Worm (Caenorhabditis elegans) whole organism, mixed stage, embryonic: ENCODE measurements around the gene F54H5.3.

Experiments
- M03D4.4 ChIP-seq: sonication (generic microtip); optimal IDR thresholded peaks from 2 replicates; lab custom pipeline; 2017; ENCODE audit warnings: mild to moderate bottlenecking, missing genetic modification characterization, missing compliant biosample characterization
- bed-3 ChIP-seq: fragments of 200-800 bp; sonication (Bioruptor generic); optimal IDR thresholded peaks from 3 replicates; lab custom pipeline; 2018; ENCODE audit warnings: mild to moderate bottlenecking, missing genetic modification characterization, moderate library complexity, missing compliant biosample characterization
- blmp-1 ChIP-seq: fragments of 150-350 bp; optimal IDR thresholded peaks from 2 replicates; lab custom pipeline; 2014; ENCODE audit warnings: missing biosample characterization, missing genetic modification characterization
- ceh-39 ChIP-seq: fragments of 150-350 bp; optimal IDR thresholded peaks from 2 replicates; lab custom pipeline; 2014; ENCODE audit warnings: missing biosample characterization, missing genetic modification characterization
- ceh-43 ChIP-seq: fragments of 200-800 bp; sonication (Bioruptor generic); optimal IDR thresholded peaks from 2 replicates; lab custom pipeline; 2018; ENCODE audit warnings: mild to moderate bottlenecking, missing genetic modification characterization, moderate library complexity, missing compliant biosample characterization
- ceh-83 ChIP-seq: fragments of 200-800 bp; sonication (Bioruptor generic); optimal IDR thresholded peaks from 2 replicates; lab custom pipeline; 2018; ENCODE audit warnings: mild to moderate bottlenecking, missing genetic modification characterization, missing compliant biosample characterization
- ces-1 ChIP-seq: fragments of 150-350 bp; optimal IDR thresholded peaks from 2 replicates; lab custom pipeline; 2014; ENCODE audit warnings: missing biosample characterization, missing genetic modification reagents, missing genetic modification characterization
- cnd-1 ChIP-seq: fragments of 200-800 bp; sonication (Bioruptor generic); optimal IDR thresholded peaks from 2 replicates; lab custom pipeline; 2018; ENCODE audit warnings: mild to moderate bottlenecking, missing genetic modification characterization, missing compliant biosample characterization
- drap-1 ChIP-seq: fragments of 200-800 bp; sonication (Bioruptor generic); optimal IDR thresholded peaks from 3 replicates; lab custom pipeline; 2018; ENCODE audit warnings: mild to moderate bottlenecking, missing genetic modification characterization, missing compliant biosample characterization
- elt-1 ChIP-seq: sonication (generic microtip); optimal IDR thresholded peaks from 2 replicates; lab custom pipeline; 2017; ENCODE audit warnings: missing genetic modification characterization, mild to moderate bottlenecking, missing compliant biosample characterization, antibody characterized with exemption, moderate library complexity, borderline replicate concordance; ENCODE audit not compliant: insufficient read depth
- elt-3 ChIP-seq: fragments of 150-350 bp; optimal IDR thresholded peaks from 2 replicates; lab custom pipeline; 2014; ENCODE audit warnings: missing biosample characterization, missing genetic modification characterization
- flh-1 ChIP-seq: fragments of 200-800 bp; sonication (Bioruptor generic); optimal IDR thresholded peaks from 2 replicates; lab custom pipeline; 2018; ENCODE audit warnings: mild to moderate bottlenecking, missing genetic modification characterization, moderate library complexity, missing compliant biosample characterization
- ham-2 ChIP-seq: fragments of 200-800 bp; sonication (Bioruptor generic); optimal IDR thresholded peaks from 2 replicates; lab custom pipeline; 2018; ENCODE audit warnings: mild to moderate bottlenecking, missing genetic modification characterization, missing compliant biosample characterization
- hlh-1 ChIP-seq: fragments of 150-350 bp; optimal IDR thresholded peaks from 2 replicates; lab custom pipeline; 2014; ENCODE audit warnings: missing biosample characterization, missing genetic modification reagents, missing genetic modification characterization
- lin-13 ChIP-seq: fragments of 150-350 bp; optimal IDR thresholded peaks from 2 replicates; lab custom pipeline; 2014; ENCODE audit warnings: missing biosample characterization, missing genetic modification characterization
- lin-32 ChIP-seq: fragments of 200-800 bp; sonication (Bioruptor generic); optimal IDR thresholded peaks from 2 replicates; lab custom pipeline; 2018; ENCODE audit warnings: mild to moderate bottlenecking, missing genetic modification characterization, missing compliant biosample characterization
- lsy-2 ChIP-seq: fragments of 150-350 bp; optimal IDR thresholded peaks from 2 replicates; lab custom pipeline; 2014; ENCODE audit warnings: missing biosample characterization, missing genetic modification characterization
- mab-5 ChIP-seq: fragments of 150-350 bp; optimal IDR thresholded peaks from 2 replicates; lab custom pipeline; 2014; ENCODE audit warnings: missing biosample characterization, missing genetic modification characterization
- mep-1 ChIP-seq: fragments of 150-350 bp; optimal IDR thresholded peaks from 2 replicates; lab custom pipeline; 2017; ENCODE audit warnings: missing biosample characterization, missing genetic modification reagents, missing genetic modification characterization, inconsistent platforms
- mls-2 ChIP-seq: sonication (generic microtip); optimal IDR thresholded peaks from 2 replicates; lab custom pipeline; 2016; ENCODE audit warnings: mild to moderate bottlenecking, missing genetic modification characterization, moderate library complexity, missing compliant biosample characterization
- nhr-12 ChIP-seq: fragments of 150-350 bp; optimal IDR thresholded peaks from 2 replicates; lab custom pipeline; 2014; ENCODE audit warnings: missing biosample characterization, missing genetic modification characterization
- nhr-2 ChIP-seq: fragments of 150-350 bp; optimal IDR thresholded peaks from 2 replicates; lab custom pipeline; 2014; ENCODE audit warnings: missing biosample characterization, missing genetic modification characterization
- nhr-237 ChIP-seq: fragments of 150-350 bp; optimal IDR thresholded peaks from 2 replicates; lab custom pipeline; 2014; ENCODE audit warnings: missing biosample characterization, missing genetic modification characterization
- nhr-28 ChIP-seq: fragments of 150-350 bp; optimal IDR thresholded peaks from 2 replicates; lab custom pipeline; 2014; ENCODE audit warnings: missing biosample characterization, missing genetic modification characterization
- nhr-76 ChIP-seq: sonication (generic microtip); optimal IDR thresholded peaks from 2 replicates; lab custom pipeline; 2017; ENCODE audit warnings: missing biosample characterization, missing genetic modification characterization
- pha-4 ChIP-seq: fragments of 150-350 bp; optimal IDR thresholded peaks from 2 replicates; lab custom pipeline; 2018; ENCODE audit warnings: missing biosample characterization, missing genetic modification reagents, missing genetic modification characterization
- sem-2 ChIP-seq: fragments of 200-800 bp; sonication (Bioruptor generic); optimal IDR thresholded peaks from 2 replicates; lab custom pipeline; 2018; ENCODE audit warnings: mild to moderate bottlenecking, missing genetic modification characterization, missing compliant biosample characterization
- snpc-4 ChIP-seq: fragments of 150-350 bp; optimal IDR thresholded peaks from 2 replicates; lab custom pipeline; 2014; ENCODE audit warnings: missing biosample characterization, missing genetic modification characterization
- sptf-1 ChIP-seq: sonication (generic microtip); optimal IDR thresholded peaks from 2 replicates; lab custom pipeline; 2017; ENCODE audit warnings: mild to moderate bottlenecking, missing genetic modification characterization, moderate library complexity, missing compliant biosample characterization
- tbx-8 ChIP-seq: fragments of 200-800 bp; sonication (Bioruptor generic); optimal IDR thresholded peaks from 2 replicates; lab custom pipeline; 2018; ENCODE audit warnings: mild to moderate bottlenecking, missing genetic modification characterization, moderate library complexity, missing compliant biosample characterization
- unc-120 ChIP-seq: sonication (generic microtip); optimal IDR thresholded peaks from 2 replicates; lab custom pipeline; 2017; ENCODE audit warnings: missing genetic modification characterization, missing compliant biosample characterization; ENCODE audit not compliant: poor library complexity, severe bottlenecking
- unc-39 ChIP-seq: fragments of 150-350 bp; optimal IDR thresholded peaks from 2 replicates; lab custom pipeline; 2014; ENCODE audit warnings: missing biosample characterization, missing genetic modification characterization
- unc-62 ChIP-seq: fragments of 150-350 bp; optimal IDR thresholded peaks from 2 replicates; lab custom pipeline; 2014; ENCODE audit warnings: missing biosample characterization, missing genetic modification reagents, missing genetic modification characterization
- zip-8 ChIP-seq: fragments of 150-350 bp; optimal IDR thresholded peaks from 2 replicates; lab custom pipeline; 2014; ENCODE audit warnings: missing biosample characterization, missing genetic modification characterization
- ztf-11 ChIP-seq: fragments of 150-350 bp; optimal IDR thresholded peaks from 2 replicates; lab custom pipeline; 2014; ENCODE audit warnings: missing biosample characterization, missing genetic modification characterization

Gene F54H5.3

DNA sequence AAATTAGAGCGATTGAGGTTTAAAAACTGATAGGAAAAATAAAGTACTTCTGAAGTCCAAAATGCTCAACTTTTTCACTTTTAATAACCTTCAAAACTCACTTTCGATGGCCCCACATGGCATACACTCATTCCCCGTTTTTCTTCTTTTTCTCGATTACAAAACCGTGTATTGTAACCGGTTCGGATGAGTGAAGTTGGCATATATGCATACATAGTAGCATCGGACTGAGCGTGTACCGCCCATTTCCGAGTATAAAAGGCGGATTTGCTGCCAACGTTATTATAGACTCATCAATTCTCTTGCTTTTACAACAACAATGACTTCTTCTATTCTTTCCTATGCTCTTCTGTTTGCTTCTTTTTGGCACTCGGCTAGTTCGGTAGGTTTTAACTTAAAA, 39.2 kb upstream of the F54H5.3 start, which contains the start of gene C56C10.4:
TSS of gene C56C10.4 (plus strand) at position 301 of the 400 bp plus-strand sequence.
- TF ChIP-seq elt-3 (tag; lab: Kevin White, UChicago) (no peak), drap-1 (GFP tag; lab: Kevin White, UChicago) (no peak), lsy-2 (tag; lab: Kevin White, UChicago) (no peak), M03D4.4 (tag; lab: Kevin White, UChicago) (no peak), nhr-28 (tag; lab: Kevin White, UChicago) (no peak), unc-62 (no peak), hlh-1 (tag; lab: Kevin White, UChicago) (no peak)

- TF ChIP-seq blmp-1 (tag; lab: Kevin White, UChicago) (no peak), lsy-2 (tag; lab: Kevin White, UChicago) (no peak), snpc-4 (tag; lab: Kevin White, UChicago) (no peak), ham-2 (GFP tag; lab: Kevin White, UChicago) (no peak), nhr-76 (tag; lab: Kevin White, UChicago) (no peak), ceh-39 (no peak), M03D4.4 (tag; lab: Kevin White, UChicago) (no peak), mab-5 (tag; lab: Kevin White, UChicago) (no peak), nhr-237 (no peak), flh-1 (no peak), unc-120 (tag; lab: Kevin White, UChicago) (no peak), unc-39 (tag; lab: Kevin White, UChicago) (no peak), lin-13 (tag; lab: Kevin White, UChicago) (no peak), zip-8 (no peak), sptf-1 (no peak), drap-1 (GFP tag; lab: Kevin White, UChicago) (no peak), hlh-1 (tag; lab: Kevin White, UChicago) (no peak), ces-1 (GFP tag; lab: Kevin White, UChicago) (no peak), pha-4 (tag; lab: Kevin White, UChicago) (no peak)
Observed at ce11 chrII:6587264-6587870, 34.6 kb upstream of the F54H5.3 start, which contains the start of gene C56C10.7. TSS of gene C56C10.7 (minus strand) at chrII:6587575.

ce11 chrII:6588605-6589292, 33.2 kb upstream of the F54H5.3 start, which contains the start of gene icd-1:
TSS of gene icd-1 (minus strand) at chrII:6588655.
- TF ChIP-seq elt-1 (tag; lab: Kevin White, UChicago), result no peak
- TF ChIP-seq flh-1, result no peak
- TF ChIP-seq ceh-43, result no peak
- peak; percentile 58 for TF ChIP-seq ceh-83
- peak; percentile 71 for TF ChIP-seq sptf-1
- TF ChIP-seq ceh-39, result peak; percentile 71
- TF ChIP-seq ces-1 (GFP tag; lab: Kevin White, UChicago), result peak; percentile 94
- no peak for TF ChIP-seq zip-8
- peak; percentile 91 for TF ChIP-seq elt-3 (tag; lab: Kevin White, UChicago)
- TF ChIP-seq nhr-2, result peak; percentile 15
- TF ChIP-seq unc-39 (tag; lab: Kevin White, UChicago), result no peak
- peak; percentile 96 for TF ChIP-seq unc-62
- peak; percentile 67 for TF ChIP-seq ztf-11
- TF ChIP-seq sem-2, result no peak
- TF ChIP-seq pha-4 (tag; lab: Kevin White, UChicago), result peak; percentile 71
- TF ChIP-seq nhr-12 (tag; lab: Kevin White, UChicago), result no peak
- TF ChIP-seq hlh-1 (tag; lab: Kevin White, UChicago), result peak; percentile 56
- TF ChIP-seq lin-32 (GFP tag; lab: Kevin White, UChicago), result no peak
- TF ChIP-seq mls-2 (tag; lab: Kevin White, UChicago), result peak; percentile 63
- peak; percentile 88 for TF ChIP-seq lin-13 (tag; lab: Kevin White, UChicago)
- no peak for TF ChIP-seq blmp-1 (tag; lab: Kevin White, UChicago)
- TF ChIP-seq cnd-1, result peak; percentile 31
- TF ChIP-seq snpc-4 (tag; lab: Kevin White, UChicago), result no peak
- TF ChIP-seq nhr-237, result peak; percentile 93
- TF ChIP-seq M03D4.4 (tag; lab: Kevin White, UChicago), result peak; percentile 63
- peak; percentile 34 for TF ChIP-seq mab-5 (tag; lab: Kevin White, UChicago)
- TF ChIP-seq drap-1 (GFP tag; lab: Kevin White, UChicago), result no peak
- TF ChIP-seq unc-120 (tag; lab: Kevin White, UChicago), result peak; percentile 99
- TF ChIP-seq tbx-8, result no peak
- TF ChIP-seq ham-2 (GFP tag; lab: Kevin White, UChicago), result peak; percentile 89
- TF ChIP-seq mep-1, result peak; percentile 93
- TF ChIP-seq nhr-76 (tag; lab: Kevin White, UChicago), result no peak
- no peak for TF ChIP-seq bed-3 (GFP tag; lab: Kevin White, UChicago)
- peak; percentile 84 for TF ChIP-seq lsy-2 (tag; lab: Kevin White, UChicago)
- no peak for TF ChIP-seq nhr-28 (tag; lab: Kevin White, UChicago)
- TF ChIP-seq, all 35 proteins: peak for 20
